Fruit fly (Drosophila melanogaster): Measurements from ENCODE around the gene Lkb1.

Gene Lkb1

DNA sequence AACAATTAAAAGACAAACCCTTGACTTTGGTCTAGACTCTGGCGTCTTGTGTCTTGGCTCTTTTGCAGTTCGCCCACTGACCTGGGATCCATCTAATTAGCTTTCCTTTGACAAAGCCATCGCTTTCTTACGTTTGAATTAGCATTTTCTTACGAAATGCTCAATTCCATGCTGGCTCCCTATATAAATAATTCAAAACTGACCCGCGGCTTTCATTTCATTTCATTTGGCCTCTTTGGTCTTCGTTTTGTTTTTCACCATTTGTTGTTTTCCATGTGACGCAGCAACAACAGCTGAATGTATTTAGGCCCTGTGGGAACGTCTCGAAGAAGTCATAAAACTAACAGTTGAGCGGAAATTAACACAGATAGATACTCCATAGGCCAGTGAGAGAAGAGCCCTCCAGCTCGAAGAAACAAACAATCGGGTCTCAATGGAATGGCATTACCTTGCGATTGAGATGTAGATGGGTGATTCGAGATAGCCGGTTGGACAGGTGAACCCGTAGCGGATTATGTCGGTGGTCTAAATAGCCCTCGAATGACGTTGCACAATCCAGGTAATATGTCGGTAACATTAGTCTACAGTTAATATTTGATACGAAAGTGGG lies 47.8 kb downstream of the Lkb1 start (continued):
- TF ChIP-seq Blimp-1 (GFP tag; optimal IDR thresholded peaks at IDR 0.05) (peak; percentile 34), eyg (GFP tag; optimal IDR thresholded peaks at IDR 0.05) (no peak), CG12769 (tag; optimal IDR thresholded peaks at IDR 0.05) (peak; percentile 6)

DNA sequence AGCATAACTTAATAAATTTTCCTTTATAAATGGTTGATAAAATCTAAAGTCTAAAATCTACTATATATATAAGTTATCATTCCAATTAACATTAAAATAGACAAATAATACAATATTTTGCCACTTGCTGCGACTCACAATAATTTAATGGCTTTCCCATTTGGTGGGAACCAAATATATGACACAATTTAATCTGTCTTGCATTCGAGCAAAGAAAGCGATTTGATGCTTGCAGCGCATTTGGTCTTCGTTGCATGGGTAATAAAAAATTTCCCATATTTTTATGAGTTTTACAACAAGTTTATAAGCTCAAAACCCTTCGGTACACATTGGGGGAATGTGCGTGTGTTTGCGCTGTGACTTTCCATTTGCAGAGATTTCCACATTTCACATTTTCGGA lies 50.4 kb downstream of the Lkb1 start:
- TF ChIP-seq CG11085 (GFP tag; IDR thresholded peaks at IDR 0.05) (no peak), Aef1 (GFP tag; IDR thresholded peaks at IDR 0.05) (no peak), cas (GFP tag; IDR thresholded peaks at IDR 0.05) (no peak), CG2199 (GFP tag; IDR thresholded peaks at IDR 0.05) (no peak), CG4360 (GFP tag; IDR thresholded peaks at IDR 0.05) (no peak), odd (GFP tag; optimal IDR thresholded peaks at IDR 0.05) (no peak), Sox100B (GFP tag; optimal IDR thresholded peaks at IDR 0.05) (peak; percentile 15), CG6791 (GFP tag; IDR thresholded peaks at IDR 0.05; ENCODE audit: partially characterized antibody) (no peak), ttk (GFP tag; IDR thresholded peaks at IDR 0.05) (no peak), D19A (tag; optimal IDR thresholded peaks at IDR 0.05) (peak; percentile 33), jumu (GFP tag; optimal IDR thresholded peaks at IDR 0.05) (no peak), CG14965 (GFP tag; optimal IDR thresholded peaks at IDR 0.05; ENCODE audit: borderline replicate concordance) (no peak), CG17328 (GFP tag; IDR thresholded peaks at IDR 0.05) (no peak), CG34376 (GFP tag; optimal IDR thresholded peaks at IDR 0.05) (no peak), oc (tag; optimal IDR thresholded peaks at IDR 0.05) (peak; percentile 10), gsb (GFP tag; IDR thresholded peaks at IDR 0.05) (no peak), maf-S (GFP tag; optimal IDR thresholded peaks at IDR 0.05) (no peak)

DNA sequence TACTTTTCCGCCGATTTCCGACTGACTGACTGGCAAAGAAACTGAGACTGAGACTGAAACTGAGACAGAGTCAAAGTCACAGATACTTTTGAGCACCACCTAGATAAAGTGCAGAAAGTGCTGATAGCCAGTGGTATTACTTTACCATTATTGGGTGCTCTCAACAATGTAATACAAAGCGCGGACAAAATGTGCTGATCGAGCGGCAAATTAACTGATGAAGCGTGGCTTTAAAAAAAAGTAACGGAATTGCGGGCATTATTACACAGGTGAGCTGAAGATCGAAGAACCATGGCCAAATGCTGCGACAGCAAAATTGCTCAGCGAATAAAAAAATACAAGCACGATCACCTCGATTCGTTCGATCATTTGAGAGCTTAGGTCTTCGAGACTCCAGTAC lies 52.5 kb downstream of the Lkb1 start:
- no peak for TF ChIP-seq CG9727 (GFP tag; optimal IDR thresholded peaks at IDR 0.05)
- TF ChIP-seq Dip2 (GFP tag; IDR thresholded peaks at IDR 0.05), result no peak
- TF ChIP-seq CG8359 (GFP tag; optimal IDR thresholded peaks at IDR 0.05; ENCODE audit: borderline replicate concordance), result no peak
- no peak for TF ChIP-seq Dip3 (GFP tag; optimal IDR thresholded peaks at IDR 0.05)
- TF ChIP-seq CG17568 (GFP tag; optimal IDR thresholded peaks at IDR 0.05), result no peak
- TF ChIP-seq Med (GFP tag), result no peak
- TF ChIP-seq Hr51 (GFP tag; optimal IDR thresholded peaks at IDR 0.05), result no peak
- TF ChIP-seq CG3407 (GFP tag; optimal IDR thresholded peaks at IDR 0.05), result no peak
- TF ChIP-seq Poxn (GFP tag; IDR thresholded peaks at IDR 0.05), result no peak
- TF ChIP-seq lab (GFP tag; optimal IDR thresholded peaks at IDR 0.05), result no peak
- TF ChIP-seq nerfin-2 (GFP tag; IDR thresholded peaks at IDR 0.05; ENCODE audit: partially characterized antibody), result no peak
- TF ChIP-seq al (GFP tag; IDR thresholded peaks at IDR 0.05), result no peak
- TF ChIP-seq lilli (GFP tag; optimal IDR thresholded peaks at IDR 0.05), result no peak
- TF ChIP-seq HLH3B (GFP tag; IDR thresholded peaks at IDR 0.05), result no peak
- TF ChIP-seq CG1529 (GFP tag; optimal IDR thresholded peaks at IDR 0.05), result no peak
- no peak for TF ChIP-seq Adf1 (GFP tag; IDR thresholded peaks at IDR 0.05)
- no peak for TF ChIP-seq sisA (GFP tag; IDR thresholded peaks at IDR 0.05)
- no peak for TF ChIP-seq insv (GFP tag; optimal IDR thresholded peaks at IDR 0.05)
- TF ChIP-seq Atf6 (GFP tag; IDR thresholded peaks at IDR 0.05), result no peak

All from whole organism, embryonic.